Fruit fly (Drosophila melanogaster) whole organism, pupa: ENCODE data around the gene Mcm7.

ENCODE experiments used
- CG13204 ChIP-seq: fragments of 200-800 bp; sonication (Bioruptor generic); optimal IDR thresholded peaks from 2 replicates; lab custom pipeline; 2018; ENCODE audit warnings: missing biosample characterization, mild to moderate bottlenecking, missing genetic modification characterization, moderate library complexity
- CG8159 ChIP-seq: fragments of 200-800 bp; sonication (Bioruptor generic); optimal IDR thresholded peaks from 3 replicates; lab custom pipeline; 2018; ENCODE audit warnings: missing biosample characterization, mild to moderate bottlenecking, missing genetic modification characterization, moderate library complexity
- fd96Ca ChIP-seq: fragments of 200-800 bp; sonication (Bioruptor generic); IDR thresholded peaks from 3 replicates; pipeline ENCODE4 v1.3.6; 2022; ENCODE audit warnings: missing biosample characterization, missing genetic modification characterization

dm6 chr3L:8853382-8853781, 38.0 kb upstream of the Mcm7 start:
- no peak for TF ChIP-seq CG13204 (GFP tag; lab: Kevin White, UChicago)
- no peak for TF ChIP-seq CG8159
- 0 out of 3 replicates have a peak, but pooled peaks have one; percentile 44 for TF ChIP-seq fd96Ca (GFP tag; lab: Robert Waterston, UW)
